Worm (Caenorhabditis elegans) whole organism, young adult: ENCODE measurements around the gene frpr-4.

Experiments used
- B0336.3 ChIP-seq: fragments of 200-800 bp; sonication (Bioruptor generic); IDR thresholded peaks from 2 replicates; pipeline ENCODE4 v1.3.6; 2022; ENCODE audit warnings: missing genetic modification characterization, missing compliant biosample characterization
- C06A6.2 ChIP-seq: fragments of 200-800 bp; sonication (Bioruptor generic); conservative IDR thresholded peaks from 2 replicates; pipeline ENCODE4 v1.3.6; 2022; ENCODE audit warnings: missing genetic modification characterization, missing compliant biosample characterization
- D2030.7 ChIP-seq: fragments of 200-800 bp; sonication (Bioruptor generic); IDR thresholded peaks from 2 replicates; pipeline ENCODE4 v1.3.6; 2022; ENCODE audit warnings: missing genetic modification reagents, missing genetic modification characterization, missing compliant biosample characterization
- F23B12.7 ChIP-seq: sonication (generic microtip); optimal IDR thresholded peaks from 2 replicates; lab custom pipeline; 2017; ENCODE audit warnings: missing genetic modification characterization, mild to moderate bottlenecking, missing compliant biosample characterization, antibody characterized with exemption, moderate library complexity; ENCODE audit not compliant: insufficient read depth
- F37B4.10 ChIP-seq: fragments of 200-800 bp; sonication (Bioruptor generic); IDR thresholded peaks from 2 replicates; pipeline ENCODE4 v1.3.6; 2022; ENCODE audit warnings: missing genetic modification characterization, missing compliant biosample characterization
- F57A8.1 ChIP-seq: fragments of 200-800 bp; sonication (Bioruptor generic); optimal IDR thresholded peaks from 2 replicates; lab custom pipeline; 2018; ENCODE audit warnings: mild to moderate bottlenecking, missing genetic modification characterization, moderate library complexity, missing compliant biosample characterization
- F57C9.4 ChIP-seq: sonication (generic microtip); optimal IDR thresholded peaks from 2 replicates; lab custom pipeline; 2017; ENCODE audit warnings: mild to moderate bottlenecking, missing genetic modification characterization, missing compliant biosample characterization
- Y56A3A.18 ChIP-seq: fragments of 200-800 bp; sonication (Bioruptor generic); IDR thresholded peaks from 2 replicates; pipeline ENCODE4 v1.3.6; 2022; ENCODE audit warnings: missing genetic modification reagents, missing genetic modification characterization, missing compliant biosample characterization
- Y79H2A.3 ChIP-seq: fragments of 200-800 bp; sonication (Bioruptor generic); conservative IDR thresholded peaks from 2 replicates; pipeline ENCODE4 v1.3.6; 2022; ENCODE audit warnings: missing genetic modification reagents, missing genetic modification characterization, missing compliant biosample characterization
- ZK185.1 ChIP-seq: sonication (generic microtip); optimal IDR thresholded peaks from 2 replicates; lab custom pipeline; 2016; ENCODE audit warnings: mild to moderate bottlenecking, missing genetic modification characterization, missing compliant biosample characterization; ENCODE audit not compliant: poor library complexity, severe bottlenecking
- ama-1 ChIP-seq, 3 experiments: fragments of 150-350 bp in 1 of 3; sonication (generic microtip) in 2 of 3; optimal IDR thresholded peaks; 2 replicates each; lab custom pipeline; 2014 to 2018; ENCODE audit warnings: missing biosample characterization in 2 of 3, missing genetic modification characterization in 2 of 3, missing genetic modification reagents in 2 of 3
- aptf-2 ChIP-seq: fragments of 200-800 bp; sonication (Bioruptor generic); conservative IDR thresholded peaks from 2 replicates; pipeline ENCODE4 v1.3.6; 2022; ENCODE audit warnings: missing genetic modification reagents, missing genetic modification characterization, missing compliant biosample characterization
- attf-5 ChIP-seq: fragments of 200-800 bp; sonication (Bioruptor generic); optimal IDR thresholded peaks from 2 replicates; lab custom pipeline; 2018; ENCODE audit warnings: mild to moderate bottlenecking, missing genetic modification characterization, missing compliant biosample characterization
- attf-6 ChIP-seq: fragments of 200-800 bp; sonication (Bioruptor generic); IDR thresholded peaks from 2 replicates; pipeline ENCODE4 v1.3.6; 2022; ENCODE audit warnings: missing genetic modification reagents, missing genetic modification characterization, missing compliant biosample characterization
- ceh-91 ChIP-seq: fragments of 200-800 bp; sonication (Bioruptor generic); IDR thresholded peaks from 2 replicates; pipeline ENCODE4 v1.3.6; 2022; ENCODE audit warnings: missing genetic modification reagents, missing genetic modification characterization, missing compliant biosample characterization
- dpl-1 ChIP-seq: fragments of 150-350 bp; optimal IDR thresholded peaks from 2 replicates; lab custom pipeline; 2014; ENCODE audit warnings: missing biosample characterization, missing genetic modification reagents, missing genetic modification characterization
- egrh-3 ChIP-seq: fragments of 200-800 bp; sonication (Bioruptor generic); IDR thresholded peaks from 2 replicates; pipeline ENCODE4 v1.3.6; 2022; ENCODE audit warnings: missing genetic modification reagents, missing genetic modification characterization, missing compliant biosample characterization
- hlh-26 ChIP-seq: fragments of 200-800 bp; sonication (Bioruptor generic); conservative IDR thresholded peaks from 2 replicates; pipeline ENCODE4 v1.3.6; 2022; ENCODE audit warnings: missing genetic modification reagents, missing genetic modification characterization, missing compliant biosample characterization
- hmg-1.2 ChIP-seq: fragments of 200-800 bp; sonication (Bioruptor generic); IDR thresholded peaks from 2 replicates; pipeline ENCODE4 v1.3.6; 2022; ENCODE audit warnings: missing genetic modification reagents, missing genetic modification characterization, missing compliant biosample characterization
- let-607 ChIP-seq, 2 experiments: fragments of 200-800 bp in 1 of 2; sonication (Bioruptor generic) in 1 of 2; sonication (generic microtip) in 1 of 2; optimal IDR thresholded peaks; 2 replicates each; lab custom pipeline; 2016 to 2018; ENCODE audit warnings: mild to moderate bottlenecking in 2 of 2, missing compliant biosample characterization in 2 of 2, missing genetic modification characterization in 2 of 2, moderate library complexity in 2 of 2, missing genotype in 1 of 2
- lin-40 ChIP-seq: sonication (generic microtip); optimal IDR thresholded peaks from 2 replicates; lab custom pipeline; 2016; ENCODE audit warnings: missing genetic modification characterization, mild to moderate bottlenecking, missing compliant biosample characterization, missing genotype, missing genetic modification reagents
- lsy-27 ChIP-seq: sonication (generic microtip); optimal IDR thresholded peaks from 2 replicates; lab custom pipeline; 2017; ENCODE audit warnings: missing genetic modification characterization, mild to moderate bottlenecking, missing compliant biosample characterization, antibody characterized with exemption, missing genotype, borderline replicate concordance; ENCODE audit not compliant: insufficient read depth
- madf-10 ChIP-seq: sonication (generic microtip); optimal IDR thresholded peaks from 2 replicates; lab custom pipeline; 2016; ENCODE audit warnings: mild to moderate bottlenecking, missing genetic modification characterization, missing compliant biosample characterization
- madf-8 ChIP-seq: fragments of 200-800 bp; sonication (Bioruptor generic); conservative IDR thresholded peaks from 2 replicates; pipeline ENCODE4 v1.3.6; 2022; ENCODE audit warnings: missing genetic modification reagents, missing genetic modification characterization, missing compliant biosample characterization
- nhr-179 ChIP-seq: sonication (generic microtip); optimal IDR thresholded peaks from 2 replicates; lab custom pipeline; 2016; ENCODE audit warnings: mild to moderate bottlenecking, missing genetic modification characterization, missing compliant biosample characterization
- nhr-90 ChIP-seq: sonication (generic microtip); optimal IDR thresholded peaks from 2 replicates; lab custom pipeline; 2016; ENCODE audit warnings: missing genotype, mild to moderate bottlenecking, missing genetic modification characterization, missing compliant biosample characterization
- rpc-1 ChIP-seq, 2 experiments: fragments of 150-350 bp in 1 of 2; sonication (generic microtip) in 1 of 2; optimal IDR thresholded peaks; 2 replicates each; lab custom pipeline; 2014 to 2018; ENCODE audit warnings: missing biosample characterization in 1 of 2, missing genetic modification characterization in 1 of 2, missing genetic modification reagents in 1 of 2, missing genotype in 1 of 2
- snpc-1.1 ChIP-seq: sonication (generic microtip); optimal IDR thresholded peaks from 2 replicates; lab custom pipeline; 2017; ENCODE audit warnings: missing genetic modification characterization, mild to moderate bottlenecking, missing compliant biosample characterization, antibody characterized with exemption, moderate library complexity, missing genotype, missing genetic modification reagents; ENCODE audit not compliant: insufficient read depth
- snpc-4 ChIP-seq, 5 experiments: fragments of 150-350 bp in 1 of 5; sonication (generic microtip) in 4 of 5; optimal IDR thresholded peaks; 2 replicates each; lab custom pipeline; 2014 to 2018; ENCODE audit warnings: missing genetic modification characterization in 5 of 5, missing biosample characterization in 3 of 5, antibody characterized with exemption in 2 of 5, mild to moderate bottlenecking in 2 of 5, missing compliant biosample characterization in 2 of 5, missing genotype in 2 of 5, moderate library complexity in 2 of 5, missing genetic modification reagents in 1 of 5
- somi-1 ChIP-seq: fragments of 200-800 bp; sonication (Bioruptor generic); optimal IDR thresholded peaks from 2 replicates; lab custom pipeline; 2018; ENCODE audit warnings: mild to moderate bottlenecking, missing genetic modification characterization, missing compliant biosample characterization
- tlf-1 ChIP-seq: fragments of 200-800 bp; sonication (Bioruptor generic); optimal IDR thresholded peaks from 2 replicates; lab custom pipeline; 2018; ENCODE audit warnings: mild to moderate bottlenecking, missing genetic modification characterization, missing compliant biosample characterization
- ztf-22 ChIP-seq: fragments of 200-800 bp; sonication (Bioruptor generic); optimal IDR thresholded peaks from 2 replicates; lab custom pipeline; 2018; ENCODE audit warnings: mild to moderate bottlenecking, missing genetic modification characterization, moderate library complexity, missing compliant biosample characterization

frpr-4 gene

ce11 chrII:5201922-5202562, 53.3 kb downstream of the frpr-4 start (continued):
- peak; percentile 42 for TF ChIP-seq madf-10 (tag; lab: Kevin White, UChicago)
- TF ChIP-seq lsy-27 (tag; lab: Kevin White, UChicago), result no peak
- no peak for TF ChIP-seq rpc-1 (optimal IDR thresholded peaks at IDR 0.05; lab: Kevin White, UChicago)
- TF ChIP-seq rpc-1 (tag; optimal IDR thresholded peaks at IDR 0.05; lab: Kevin White, UChicago), result no peak
- TF ChIP-seq lin-40 (tag; lab: Kevin White, UChicago), result peak; percentile 56
- TF ChIP-seq Y56A3A.18 (GFP tag; lab: Robert Waterston, UW), result no peak
- peak; percentile 15 for TF ChIP-seq tlf-1 (GFP tag; lab: Kevin White, UChicago)
- no peak for TF ChIP-seq D2030.7 (GFP tag; lab: Robert Waterston, UW)
- TF ChIP-seq F23B12.7, result no peak
- TF ChIP-seq let-607 (tag; optimal IDR thresholded peaks at IDR 0.05; lab: Kevin White, UChicago), result peak; percentile 21 to 73
- TF ChIP-seq nhr-90, result peak; percentile 57
- no peak for TF ChIP-seq snpc-1.1 (tag; lab: Kevin White, UChicago)
- no peak for TF ChIP-seq aptf-2 (GFP tag; lab: Robert Waterston, UW)
- TF ChIP-seq F57A8.1 (GFP tag; lab: Kevin White, UChicago), result no peak
- TF ChIP-seq B0336.3 (GFP tag; lab: Robert Waterston, UW), result peak; percentile 45; the same call in 1 of the 2 replicates
- peak; percentile 85 for TF ChIP-seq ztf-22 (GFP tag; lab: Kevin White, UChicago)
- no peak for TF ChIP-seq egrh-3 (GFP tag; lab: Robert Waterston, UW)

ce11 chrII:5200987-5201582, 54.2 kb downstream of the frpr-4 start:
- TF ChIP-seq Y79H2A.3 (GFP tag; lab: Robert Waterston, UW), result no peak
- no peak for TF ChIP-seq hlh-26 (GFP tag; lab: Robert Waterston, UW)
- TF ChIP-seq nhr-90, result no peak
- TF ChIP-seq attf-5 (GFP tag; lab: Kevin White, UChicago), result peak; percentile 12
- no peak for TF ChIP-seq nhr-179
- TF ChIP-seq ama-1 (optimal IDR thresholded peaks at IDR 0.05; lab: Kevin White, UChicago), result no peak
- no peak for TF ChIP-seq ama-1 (GFP tag; optimal IDR thresholded peaks at IDR 0.05; lab: Kevin White, UChicago)
- TF ChIP-seq F37B4.10 (GFP tag; lab: Robert Waterston, UW), result no peak
- no peak for TF ChIP-seq snpc-4 (GFP tag; optimal IDR thresholded peaks at IDR 0.05; lab: Kevin White, UChicago)
- no peak for TF ChIP-seq snpc-4 (tag; optimal IDR thresholded peaks at IDR 0.05; lab: Kevin White, UChicago)
- TF ChIP-seq ZK185.1, result peak; percentile 0
- TF ChIP-seq madf-8 (GFP tag; lab: Robert Waterston, UW), result no peak
- peak; percentile 39; the same call in 1 of the 2 replicates for TF ChIP-seq hmg-1.2 (GFP tag; lab: Robert Waterston, UW)
- TF ChIP-seq Y56A3A.18 (GFP tag; lab: Robert Waterston, UW), result no peak
- no peak for TF ChIP-seq aptf-2 (GFP tag; lab: Robert Waterston, UW)
- no peak for TF ChIP-seq C06A6.2 (GFP tag; lab: Robert Waterston, UW)
- no peak for TF ChIP-seq attf-6 (GFP tag; lab: Robert Waterston, UW)
- TF ChIP-seq ceh-91, result no peak
- TF ChIP-seq F57C9.4 (tag; lab: Kevin White, UChicago), result no peak
- no peak for TF ChIP-seq somi-1
- no peak for TF ChIP-seq dpl-1
